Worm (Caenorhabditis elegans): Measurements from ENCODE around the gene sre-14.

sre-14 gene

DNA sequence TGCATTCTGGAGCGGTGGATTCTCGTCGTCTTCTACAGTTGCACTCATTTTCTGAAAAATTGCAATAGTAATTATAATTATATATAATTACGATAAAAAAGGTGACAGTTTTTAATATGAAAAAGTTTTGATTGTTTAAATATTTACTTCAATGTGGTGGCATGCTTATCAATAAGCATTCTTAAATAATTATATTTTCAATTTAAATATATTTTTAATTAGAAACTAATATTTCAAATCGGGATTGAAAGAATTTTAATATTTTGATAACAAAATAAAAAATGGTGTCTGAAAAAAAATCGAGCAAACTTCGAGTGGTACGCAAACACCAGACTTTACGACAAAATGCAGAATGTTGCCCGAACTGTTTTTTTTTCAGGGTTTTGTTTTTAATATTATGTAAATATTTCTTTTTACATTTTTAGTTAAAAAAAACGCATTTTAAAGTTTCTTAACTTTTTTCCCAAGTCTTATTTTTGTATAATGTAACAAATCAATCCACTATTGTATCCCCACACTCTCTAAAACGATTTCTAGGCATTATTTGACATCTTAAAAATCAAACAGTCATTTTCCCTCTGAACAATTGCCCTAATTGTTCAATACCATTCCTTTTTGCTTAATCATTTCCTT is 21.0 kb upstream of the sre-14 start, which contains the start of the genes C42C1.12 and C42C1.19:
Gene C42C1.12, minus strand, starts transcription at position 51 of the 633 bp plus-strand sequence.
Gene C42C1.19, plus strand, starts transcription at position 583 of the 633 bp plus-strand sequence.
- no peak for TF ChIP-seq nhr-2 (tag; optimal IDR thresholded peaks at IDR 0.05)
- peak; percentile 41 for TF ChIP-seq ceh-43 (GFP tag; optimal IDR thresholded peaks at IDR 0.05)
- no peak for TF ChIP-seq lin-32 (GFP tag; optimal IDR thresholded peaks at IDR 0.05)
- TF ChIP-seq ztf-11 (tag; optimal IDR thresholded peaks at IDR 0.05) = no peak
- TF ChIP-seq sptf-1 (tag; optimal IDR thresholded peaks at IDR 0.05) = no peak
- peak; percentile 3 for TF ChIP-seq ces-1 (GFP tag; optimal IDR thresholded peaks at IDR 0.05)
- peak; percentile 35 for TF ChIP-seq lsy-2 (tag; optimal IDR thresholded peaks at IDR 0.05)
- no peak for TF ChIP-seq cnd-1 (tag; optimal IDR thresholded peaks at IDR 0.05)

DNA sequence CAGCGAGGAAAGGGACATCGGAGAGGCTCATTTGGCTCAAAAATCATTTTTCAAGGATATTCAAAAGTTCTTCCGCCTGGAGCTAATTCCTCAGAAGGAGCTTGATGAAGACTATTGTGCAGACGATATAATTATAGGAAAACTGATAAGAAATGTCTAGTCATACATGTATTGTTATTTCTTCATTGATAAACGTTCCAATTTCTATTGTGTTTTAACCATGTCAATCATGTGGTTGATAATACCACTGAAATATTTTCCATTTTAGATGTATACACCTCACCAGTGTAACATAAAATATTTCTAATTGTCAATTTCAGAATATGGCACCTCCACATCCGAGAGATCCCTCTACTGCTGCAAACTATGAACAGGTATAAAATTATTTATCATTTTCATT is 18.1 kb upstream of the sre-14 start, which contains the start of gene ltah-1.1:
Gene ltah-1.1, plus strand, starts transcription at position 283 of the 400 bp plus-strand sequence.
- TF ChIP-seq blmp-1 (tag; optimal IDR thresholded peaks at IDR 0.05) (no peak), unc-62 (GFP tag; optimal IDR thresholded peaks at IDR 0.05) (no peak), nhr-12 (tag; optimal IDR thresholded peaks at IDR 0.05) (no peak), unc-120 (tag; optimal IDR thresholded peaks at IDR 0.05; ENCODE audit: poor library complexity, severe bottlenecking) (no peak), cnd-1 (tag; optimal IDR thresholded peaks at IDR 0.05) (no peak), M03D4.4 (tag; optimal IDR thresholded peaks at IDR 0.05) (no peak), elt-3 (tag; optimal IDR thresholded peaks at IDR 0.05) (no peak), unc-39 (tag; optimal IDR thresholded peaks at IDR 0.05) (no peak), ceh-39 (tag; optimal IDR thresholded peaks at IDR 0.05) (no peak), ceh-43 (GFP tag; optimal IDR thresholded peaks at IDR 0.05) (no peak), zip-8 (tag; optimal IDR thresholded peaks at IDR 0.05) (no peak), ham-2 (GFP tag; optimal IDR thresholded peaks at IDR 0.05) (no peak), nhr-237 (tag; optimal IDR thresholded peaks at IDR 0.05) (no peak), nhr-76 (tag; optimal IDR thresholded peaks at IDR 0.05) (no peak)

DNA sequence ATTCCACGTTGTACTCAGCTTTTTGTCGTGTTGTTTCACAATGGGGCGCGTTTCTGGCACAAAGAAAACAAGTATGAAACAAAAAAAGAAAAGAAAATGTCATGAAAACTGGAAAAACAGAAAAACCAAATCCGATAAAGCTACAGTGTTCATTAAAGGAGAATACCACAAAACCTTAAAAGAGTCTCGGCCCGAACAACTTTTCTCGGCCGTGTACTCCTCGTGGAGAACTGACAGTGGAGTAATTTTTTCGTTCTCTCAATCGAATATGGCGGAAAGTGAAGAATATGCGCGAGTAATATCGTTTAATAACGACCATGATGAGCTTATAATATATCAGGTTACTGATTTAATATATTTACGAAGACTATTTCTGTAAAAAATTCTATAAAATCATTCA is 17.3 kb upstream of the sre-14 start, which contains the start of the genes tag-335 and vkmt-1:
Gene tag-335, minus strand, starts transcription at position 88 of the 400 bp plus-strand sequence.
Gene vkmt-1, plus strand, starts transcription at position 219 of the 400 bp plus-strand sequence.
- no peak for TF ChIP-seq ceh-83 (GFP tag; optimal IDR thresholded peaks at IDR 0.05)
- TF ChIP-seq mab-5 (tag; optimal IDR thresholded peaks at IDR 0.05) = no peak
- TF ChIP-seq lin-13 (tag; optimal IDR thresholded peaks at IDR 0.05) = no peak
- no peak for TF ChIP-seq drap-1 (GFP tag; optimal IDR thresholded peaks at IDR 0.05)
- TF ChIP-seq zip-8 (tag; optimal IDR thresholded peaks at IDR 0.05) = no peak
- no peak for TF ChIP-seq lsy-2 (tag; optimal IDR thresholded peaks at IDR 0.05)
- no peak for TF ChIP-seq nhr-12 (tag; optimal IDR thresholded peaks at IDR 0.05)
- no peak for TF ChIP-seq ceh-43 (GFP tag; optimal IDR thresholded peaks at IDR 0.05)
- TF ChIP-seq mls-2 (tag; optimal IDR thresholded peaks at IDR 0.05) = no peak

DNA sequence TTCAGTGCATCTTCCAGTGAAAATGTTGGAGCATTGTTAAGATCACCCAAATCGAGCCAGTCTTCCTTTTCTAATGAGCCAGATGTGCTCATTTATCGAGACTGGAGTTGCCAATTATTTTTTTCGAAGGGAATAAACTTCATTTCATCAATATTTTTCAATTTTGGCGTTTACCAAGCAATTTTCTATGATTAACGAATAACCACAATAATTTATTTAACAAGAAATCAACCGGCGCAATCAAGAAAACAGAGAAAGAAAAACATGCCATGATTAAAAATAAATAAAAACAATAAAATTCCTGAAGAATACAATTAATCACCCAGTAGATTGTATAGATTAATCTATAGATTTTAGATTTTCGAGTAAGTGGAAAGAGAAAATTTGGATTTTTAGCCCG is 14.6 kb upstream of the sre-14 start, which contains the start of gene vps-8:
Gene vps-8, minus strand, starts transcription at position 101 of the 400 bp plus-strand sequence.
- TF ChIP-seq ceh-39 (tag; optimal IDR thresholded peaks at IDR 0.05) = no peak
- TF ChIP-seq unc-62 (GFP tag; optimal IDR thresholded peaks at IDR 0.05) = no peak
- TF ChIP-seq zip-8 (tag; optimal IDR thresholded peaks at IDR 0.05) = no peak

DNA sequence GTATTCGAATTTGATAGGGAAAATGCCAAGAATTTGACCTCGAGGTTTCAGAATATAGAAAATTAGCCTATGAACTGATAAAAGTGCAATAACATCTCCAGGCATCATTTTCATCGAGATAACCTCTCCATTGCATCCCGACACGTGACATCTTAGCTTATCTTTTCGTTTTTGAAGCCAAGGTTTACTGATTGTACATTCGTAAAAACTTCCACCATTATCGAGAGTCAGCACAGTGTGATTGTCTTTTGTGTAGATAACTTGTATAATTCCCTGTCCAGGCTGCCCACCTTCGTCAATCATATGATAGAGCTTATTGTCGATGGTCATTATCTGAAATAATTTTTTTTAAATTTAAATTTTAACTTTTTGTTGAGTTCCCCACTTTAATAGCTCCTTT is 13.1 kb upstream of the sre-14 start:
- TF ChIP-seq hlh-1 (tag; optimal IDR thresholded peaks at IDR 0.05) (no peak), sptf-1 (tag; optimal IDR thresholded peaks at IDR 0.05) (no peak), snpc-4 (tag; optimal IDR thresholded peaks at IDR 0.05) (no peak), bed-3 (GFP tag; optimal IDR thresholded peaks at IDR 0.05) (no peak), elt-1 (tag; optimal IDR thresholded peaks at IDR 0.05; ENCODE audit: borderline replicate concordance, insufficient read depth) (no peak), nhr-237 (tag; optimal IDR thresholded peaks at IDR 0.05) (no peak), ztf-11 (tag; optimal IDR thresholded peaks at IDR 0.05) (no peak), ceh-39 (tag; optimal IDR thresholded peaks at IDR 0.05) (no peak), drap-1 (GFP tag; optimal IDR thresholded peaks at IDR 0.05) (no peak), nhr-28 (tag; optimal IDR thresholded peaks at IDR 0.05) (no peak), cnd-1 (tag; optimal IDR thresholded peaks at IDR 0.05) (no peak)

DNA sequence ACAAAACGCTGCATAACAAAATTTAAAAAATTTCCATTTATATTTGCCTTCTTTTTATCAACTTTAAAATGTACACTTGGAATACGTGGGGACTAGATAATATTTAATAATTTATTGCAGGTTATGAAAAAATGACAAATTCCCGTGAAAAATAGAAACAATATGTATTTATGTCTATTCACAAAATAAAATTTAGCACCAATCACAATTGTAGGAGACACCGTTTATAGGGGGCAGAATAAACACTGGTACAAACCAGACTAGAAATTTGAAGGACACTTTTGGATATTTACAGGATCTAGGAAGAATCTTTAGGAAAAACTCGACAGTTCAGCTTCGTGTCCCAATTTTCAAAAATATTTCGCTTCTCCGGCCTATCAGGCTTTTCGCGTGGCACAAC is 9.1 kb upstream of the sre-14 start, which contains the start of gene C42C1.3:
Gene C42C1.3, minus strand, starts transcription at position 101 of the 400 bp plus-strand sequence.
- TF ChIP-seq mep-1 (tag; optimal IDR thresholded peaks at IDR 0.05) = no peak
- TF ChIP-seq sptf-1 (tag; optimal IDR thresholded peaks at IDR 0.05) = no peak
- no peak for TF ChIP-seq lin-13 (tag; optimal IDR thresholded peaks at IDR 0.05)
- no peak for TF ChIP-seq unc-62 (GFP tag; optimal IDR thresholded peaks at IDR 0.05)
- no peak for TF ChIP-seq nhr-12 (tag; optimal IDR thresholded peaks at IDR 0.05)
- no peak for TF ChIP-seq ceh-83 (GFP tag; optimal IDR thresholded peaks at IDR 0.05)
- TF ChIP-seq lsy-2 (tag; optimal IDR thresholded peaks at IDR 0.05) = no peak
- TF ChIP-seq nhr-28 (tag; optimal IDR thresholded peaks at IDR 0.05) = no peak
- no peak for TF ChIP-seq flh-1 (GFP tag; optimal IDR thresholded peaks at IDR 0.05)
- TF ChIP-seq unc-120 (tag; optimal IDR thresholded peaks at IDR 0.05; ENCODE audit: poor library complexity, severe bottlenecking) = no peak
- TF ChIP-seq elt-1 (tag; optimal IDR thresholded peaks at IDR 0.05; ENCODE audit: borderline replicate concordance, insufficient read depth) = no peak
